Worm (Caenorhabditis elegans) whole organism, L2 larva: ENCODE measurements around the gene ets-4.

Source experiments
- C34F6.9 ChIP-seq: fragments of 150-350 bp; optimal IDR thresholded peaks from 2 replicates; lab custom pipeline; 2014; ENCODE audit warnings: missing biosample characterization, missing genetic modification characterization
- Y55F3AM.14 ChIP-seq: fragments of 200-800 bp; sonication (Bioruptor generic); optimal IDR thresholded peaks from 2 replicates; lab custom pipeline; 2018; ENCODE audit warnings: mild to moderate bottlenecking, missing genetic modification characterization, missing compliant biosample characterization
- alr-1 ChIP-seq: fragments of 150-350 bp; optimal IDR thresholded peaks from 2 replicates; lab custom pipeline; 2014; ENCODE audit warnings: missing biosample characterization, missing genetic modification characterization
- aly-2 ChIP-seq: fragments of 150-350 bp; optimal IDR thresholded peaks from 2 replicates; lab custom pipeline; 2014; ENCODE audit warnings: missing biosample characterization, missing genetic modification characterization
- ama-1 ChIP-seq: fragments of 150-350 bp; optimal IDR thresholded peaks from 2 replicates; lab custom pipeline; 2018; ENCODE audit warnings: inconsistent platforms
- blmp-1 ChIP-seq: sonication (generic microtip); optimal IDR thresholded peaks from 2 replicates; lab custom pipeline; 2017; ENCODE audit warnings: missing genetic modification characterization, mild to moderate bottlenecking, missing compliant biosample characterization, antibody characterized with exemption, moderate library complexity; ENCODE audit not compliant: insufficient read depth
- ceh-16 ChIP-seq: fragments of 150-350 bp; optimal IDR thresholded peaks from 2 replicates; lab custom pipeline; 2014; ENCODE audit warnings: missing biosample characterization, missing genetic modification characterization
- ceh-82 ChIP-seq: fragments of 150-350 bp; optimal IDR thresholded peaks from 2 replicates; lab custom pipeline; 2014; ENCODE audit warnings: missing biosample characterization, missing genetic modification characterization
- crh-2 ChIP-seq: sonication (generic microtip); optimal IDR thresholded peaks from 2 replicates; lab custom pipeline; 2017; ENCODE audit warnings: missing biosample characterization, missing genetic modification characterization
- egl-27 ChIP-seq: sonication (generic microtip); optimal IDR thresholded peaks from 3 replicates; lab custom pipeline; 2017; ENCODE audit warnings: missing biosample characterization, missing genetic modification reagents, missing genetic modification characterization
- elt-1 ChIP-seq: fragments of 150-350 bp; optimal IDR thresholded peaks from 2 replicates; lab custom pipeline; 2014; ENCODE audit warnings: missing biosample characterization, missing genetic modification characterization
- elt-3 ChIP-seq: sonication (generic microtip); optimal IDR thresholded peaks from 2 replicates; lab custom pipeline; 2017; ENCODE audit warnings: missing biosample characterization, missing genetic modification characterization
- fos-1 ChIP-seq: fragments of 150-350 bp; optimal IDR thresholded peaks from 2 replicates; lab custom pipeline; 2014; ENCODE audit warnings: missing biosample characterization, missing genetic modification characterization
- gmeb-1 ChIP-seq: fragments of 150-350 bp; optimal IDR thresholded peaks from 2 replicates; lab custom pipeline; 2014; ENCODE audit warnings: missing biosample characterization, missing genetic modification characterization
- lin-13 ChIP-seq: fragments of 150-350 bp; optimal IDR thresholded peaks from 2 replicates; lab custom pipeline; 2014; ENCODE audit warnings: missing biosample characterization, missing genetic modification reagents, missing genetic modification characterization
- lin-39 ChIP-seq: fragments of 150-350 bp; optimal IDR thresholded peaks from 2 replicates; lab custom pipeline; 2014; ENCODE audit warnings: missing biosample characterization, missing genetic modification reagents, missing genetic modification characterization
- lsy-2 ChIP-seq, 2 experiments: fragments of 150-350 bp in 1 of 2; sonication (generic microtip) in 1 of 2; optimal IDR thresholded peaks; 2 replicates each; lab custom pipeline; 2014 to 2017; ENCODE audit warnings: missing biosample characterization in 2 of 2, missing genetic modification characterization in 2 of 2
- mab-5 ChIP-seq: fragments of 150-350 bp; optimal IDR thresholded peaks from 2 replicates; lab custom pipeline; 2014; ENCODE audit warnings: missing biosample characterization, missing genetic modification characterization
- mbf-1 ChIP-seq: sonication (generic microtip); optimal IDR thresholded peaks from 2 replicates; lab custom pipeline; 2017; ENCODE audit warnings: missing biosample characterization, missing genetic modification characterization
- nhr-10 ChIP-seq: sonication (generic microtip); optimal IDR thresholded peaks from 2 replicates; lab custom pipeline; 2017; ENCODE audit warnings: missing biosample characterization, missing genetic modification characterization
- nhr-11 ChIP-seq: fragments of 150-350 bp; optimal IDR thresholded peaks from 2 replicates; lab custom pipeline; 2014; ENCODE audit warnings: missing biosample characterization, missing genetic modification characterization
- nhr-129 ChIP-seq: fragments of 150-350 bp; optimal IDR thresholded peaks from 2 replicates; lab custom pipeline; 2014; ENCODE audit warnings: missing biosample characterization, missing genetic modification characterization
- nhr-21 ChIP-seq: fragments of 150-350 bp; optimal IDR thresholded peaks from 2 replicates; lab custom pipeline; 2014; ENCODE audit warnings: missing biosample characterization, missing genetic modification characterization
- nhr-237 ChIP-seq: fragments of 150-350 bp; optimal IDR thresholded peaks from 2 replicates; lab custom pipeline; 2014; ENCODE audit warnings: missing biosample characterization, missing genetic modification characterization
- nhr-25 ChIP-seq: fragments of 150-350 bp; sonication (generic microtip); optimal IDR thresholded peaks from 3 replicates; lab custom pipeline; 2014; ENCODE audit warnings: missing biosample characterization, missing genetic modification characterization
- nhr-6 ChIP-seq: fragments of 150-350 bp; optimal IDR thresholded peaks from 2 replicates; lab custom pipeline; 2014; ENCODE audit warnings: missing biosample characterization, missing genetic modification characterization
- nhr-77 ChIP-seq: fragments of 150-350 bp; optimal IDR thresholded peaks from 2 replicates; lab custom pipeline; 2014; ENCODE audit warnings: missing biosample characterization, missing genetic modification characterization
- peb-1 ChIP-seq: fragments of 150-350 bp; optimal IDR thresholded peaks from 2 replicates; lab custom pipeline; 2014; ENCODE audit warnings: missing biosample characterization, missing genetic modification characterization
- sem-4 ChIP-seq: fragments of 150-350 bp; optimal IDR thresholded peaks from 2 replicates; lab custom pipeline; 2014; ENCODE audit warnings: missing biosample characterization, missing genetic modification reagents, missing genetic modification characterization
- sma-3 ChIP-seq: sonication (generic microtip); optimal IDR thresholded peaks from 2 replicates; lab custom pipeline; 2016; ENCODE audit warnings: missing genetic modification reagents, missing genetic modification characterization, missing compliant biosample characterization
- sma-9 ChIP-seq, 2 experiments: fragments of 150-350 bp in 1 of 2; sonication (generic microtip) in 1 of 2; optimal IDR thresholded peaks; 2 replicates each; lab custom pipeline; 2014 to 2016; ENCODE audit warnings: missing genetic modification characterization in 2 of 2, mild to moderate bottlenecking in 1 of 2, missing biosample characterization in 1 of 2, missing compliant biosample characterization in 1 of 2, missing genetic modification reagents in 1 of 2, moderate library complexity in 1 of 2
- snpc-4 ChIP-seq: fragments of 150-350 bp; optimal IDR thresholded peaks from 2 replicates; lab custom pipeline; 2014; ENCODE audit warnings: missing biosample characterization, missing genetic modification characterization
- unc-55 ChIP-seq: fragments of 150-350 bp; sonication (generic microtip); optimal IDR thresholded peaks from 3 replicates; lab custom pipeline; 2014; ENCODE audit warnings: missing biosample characterization, missing genetic modification reagents, missing genetic modification characterization
- unc-62 ChIP-seq: fragments of 150-350 bp; optimal IDR thresholded peaks from 2 replicates; lab custom pipeline; 2014; ENCODE audit warnings: missing biosample characterization, missing genetic modification reagents, missing genetic modification characterization
- ztf-1 ChIP-seq: fragments of 200-800 bp; sonication (Bioruptor generic); conservative IDR thresholded peaks from 2 replicates; pipeline ENCODE4 v1.3.6; 2022; ENCODE audit warnings: missing genetic modification characterization, missing compliant biosample characterization
- ztf-11 ChIP-seq: sonication (generic microtip); optimal IDR thresholded peaks from 2 replicates; lab custom pipeline; 2017; ENCODE audit warnings: missing biosample characterization, missing genetic modification characterization

Gene ets-4

ce11 chrX:6473698-6474314 lies 44.9 kb upstream of the ets-4 start, which contains the start of the genes C15B12.4 and C15B12.8:
Gene C15B12.4 (minus strand): TSS chrX:6473748.
Gene C15B12.8 (plus strand): TSS chrX:6474264.
- TF ChIP-seq sma-9 (GFP tag; optimal IDR thresholded peaks at IDR 0.05; lab: Kevin White, UChicago) (no peak), sma-9 (tag; optimal IDR thresholded peaks at IDR 0.05; lab: Kevin White, UChicago) (no peak), alr-1 (tag; lab: Kevin White, UChicago) (no peak), sma-3 (GFP tag; lab: Kevin White, UChicago) (no peak), ama-1 (no peak), gmeb-1 (no peak), fos-1 (no peak), sem-4 (tag; lab: Kevin White, UChicago) (no peak), nhr-21 (tag; lab: Kevin White, UChicago) (no peak), nhr-10 (no peak)

ce11 chrX:6476540-6476939 lies 42.1 kb upstream of the ets-4 start, which contains the start of gene C15B12.1:
Gene C15B12.1 (plus strand): TSS chrX:6476810.
- TF ChIP-seq nhr-6 = no peak
- TF ChIP-seq fos-1 = peak; percentile 17
- TF ChIP-seq nhr-77 = no peak

ce11 chrX:6484780-6485179 lies 33.9 kb upstream of the ets-4 start, which contains the start of gene gar-1:
Gene gar-1 (minus strand): TSS chrX:6484880.
- no peak for TF ChIP-seq nhr-77
- no peak for TF ChIP-seq nhr-25 (tag; lab: Kevin White, UChicago)

- no peak for TF ChIP-seq unc-62
- no peak for TF ChIP-seq C34F6.9 (tag; lab: Kevin White, UChicago)
- TF ChIP-seq peb-1 (tag; lab: Kevin White, UChicago) = no peak
- no peak for TF ChIP-seq mab-5 (tag; lab: Kevin White, UChicago)
- TF ChIP-seq ceh-16 = no peak
- no peak for TF ChIP-seq nhr-21 (tag; lab: Kevin White, UChicago)
- no peak for TF ChIP-seq nhr-77
- TF ChIP-seq snpc-4 (tag; lab: Kevin White, UChicago) = no peak
- no peak for TF ChIP-seq gmeb-1
- TF ChIP-seq ama-1 = no peak
These were observed 18.9 kb upstream of the ets-4 start, which contains the start of gene actl-1 for ce11 chrX:6499736-6500135. Gene actl-1 (minus strand): TSS chrX:6499836.

- TF ChIP-seq Y55F3AM.14 (GFP tag; lab: Kevin White, UChicago) = no peak
- TF ChIP-seq fos-1 = peak; percentile 20
These were observed 15.5 kb upstream of the ets-4 start for ce11 chrX:6503148-6503547.

- TF ChIP-seq blmp-1 (no peak), aly-2 (tag; lab: Kevin White, UChicago) (no peak), nhr-237 (tag; lab: Kevin White, UChicago) (no peak), ztf-1 (GFP tag; lab: Robert Waterston, UW) (no peak), nhr-129 (tag; lab: Kevin White, UChicago) (peak; percentile 51), nhr-11 (tag; lab: Kevin White, UChicago) (no peak), lin-39 (tag; lab: Kevin White, UChicago) (no peak), unc-55 (GFP tag; lab: Kevin White, UChicago) (peak; percentile 41), alr-1 (tag; lab: Kevin White, UChicago) (no peak), lsy-2 (tag; optimal IDR thresholded peaks at IDR 0.05; lab: Kevin White, UChicago) (peak in 1 of 2 experiments; percentile 33), elt-1 (no peak), ztf-11 (tag; lab: Kevin White, UChicago) (no peak), nhr-25 (tag; lab: Kevin White, UChicago) (no peak), nhr-10 (no peak), peb-1 (tag; lab: Kevin White, UChicago) (no peak), unc-62 (no peak), ceh-82 (no peak), elt-3 (tag; lab: Kevin White, UChicago) (no peak), nhr-6 (peak; percentile 5), lin-13 (GFP tag; lab: Kevin White, UChicago) (peak; percentile 27), gmeb-1 (no peak), crh-2 (tag; lab: Kevin White, UChicago) (no peak), egl-27 (no peak), mbf-1 (no peak), nhr-77 (no peak), snpc-4 (tag; lab: Kevin White, UChicago) (no peak), ceh-16 (no peak)
These were observed 13.7 kb upstream of the ets-4 start, which contains the start of gene cdf-1 for ce11 chrX:6505008-6505407. Gene cdf-1 (minus strand): TSS chrX:6505143.
